Fruit fly (Drosophila melanogaster) whole organism, prepupa: ENCODE data around the gene Nrg.

Experiments
- CG3032 ChIP-seq: fragments of 200-800 bp; optimal IDR thresholded peaks from 2 replicates; lab custom pipeline; 2019; ENCODE audit warnings: missing biosample characterization, mild to moderate bottlenecking, missing genetic modification characterization, moderate library complexity
- Eip93F ChIP-seq: fragments of 200-800 bp; sonication (Bioruptor generic); optimal IDR thresholded peaks from 2 replicates; lab custom pipeline; 2016; ENCODE audit warnings: missing biosample characterization, mild to moderate bottlenecking, missing genetic modification characterization
- Ets21C ChIP-seq: fragments of 200-800 bp; sonication (Bioruptor generic); optimal IDR thresholded peaks from 3 replicates; lab custom pipeline; 2016; ENCODE audit warnings: missing biosample characterization, missing genetic modification characterization
- Gug ChIP-seq: fragments of 200-800 bp; sonication (Bioruptor generic); IDR thresholded peaks from 2 replicates; pipeline ENCODE4 v1.3.6; 2022; ENCODE audit warnings: missing biosample characterization, missing genetic modification characterization
- Hr4 ChIP-seq: fragments of 200-800 bp; sonication (Bioruptor generic); optimal IDR thresholded peaks from 3 replicates; lab custom pipeline; 2016; ENCODE audit warnings: missing biosample characterization, missing genetic modification characterization
- Sox15 ChIP-seq: fragments of 200-800 bp; sonication (Bioruptor generic); optimal IDR thresholded peaks from 3 replicates; lab custom pipeline; 2016; ENCODE audit warnings: missing biosample characterization, missing genetic modification characterization
- cyc ChIP-seq: fragments of 200-800 bp; sonication (Bioruptor generic); optimal IDR thresholded peaks from 3 replicates; lab custom pipeline; 2016; ENCODE audit warnings: missing biosample characterization, missing genetic modification characterization
- fd85E ChIP-seq: fragments of 200-800 bp; sonication (Bioruptor generic); optimal IDR thresholded peaks from 3 replicates; lab custom pipeline; 2016; ENCODE audit warnings: missing biosample characterization, missing genetic modification characterization

- no peak for TF ChIP-seq Sox15 (GFP tag; lab: Kevin White, UChicago)
- no peak for TF ChIP-seq Eip93F
- TF ChIP-seq Ets21C: no peak
- no peak for TF ChIP-seq CG3032 (tag; lab: Kevin White, UChicago)
- TF ChIP-seq Gug: no peak
- TF ChIP-seq Hr4: no peak
- no peak for TF ChIP-seq cyc (GFP tag; lab: Kevin White, UChicago)
- TF ChIP-seq fd85E (GFP tag; lab: Kevin White, UChicago): no peak
Measured at dm6 chrX:8534321-8534661, 17.1 kb downstream of the Nrg start.
